Fruit fly (Drosophila melanogaster): ENCODE data around the gene CG13083.

CG13083 gene

DNA sequence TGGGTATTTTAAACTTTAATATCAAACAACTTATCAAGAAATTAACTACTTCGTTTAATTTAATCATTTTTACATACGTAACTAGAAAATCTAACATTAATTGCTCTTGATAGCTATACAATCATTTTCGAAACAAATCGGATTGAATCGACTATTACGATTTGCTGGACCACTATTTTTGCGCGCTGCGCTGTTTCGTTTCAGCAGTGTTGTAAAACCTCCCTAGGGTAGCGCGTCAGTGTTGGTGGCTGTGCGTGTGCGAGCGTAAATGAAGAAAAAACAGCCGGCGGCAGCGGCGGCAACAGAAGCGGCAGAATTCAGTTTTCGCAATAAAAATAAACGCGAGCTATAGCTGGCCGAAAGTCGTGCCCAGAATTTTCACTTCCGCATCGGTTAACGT is 46.0 kb downstream of the CG13083 start, which contains the start of gene CG33116 (continued):
- no peak for TF ChIP-seq CG10321 (GFP tag; IDR thresholded peaks at IDR 0.05)
- peak; percentile 74 for TF ChIP-seq CG17328 (GFP tag; IDR thresholded peaks at IDR 0.05)
- TF ChIP-seq Asciz (GFP tag; optimal IDR thresholded peaks at IDR 0.05), result peak; percentile 68
- TF ChIP-seq CG3995 (GFP tag; optimal IDR thresholded peaks at IDR 0.05), result peak; percentile 51
- TF ChIP-seq Xbp1 (GFP tag; optimal IDR thresholded peaks at IDR 0.05), result peak; percentile 89
- TF ChIP-seq CG3407 (GFP tag; optimal IDR thresholded peaks at IDR 0.05), result peak; percentile 66
- TF ChIP-seq Mad (GFP tag; optimal IDR thresholded peaks at IDR 0.05), result peak; percentile 84
- peak; percentile 36 for TF ChIP-seq kay (GFP tag; optimal IDR thresholded peaks at IDR 0.05)
- peak; percentile 74 for TF ChIP-seq tap (tag; optimal IDR thresholded peaks at IDR 0.05)
- no peak for TF ChIP-seq Lim3 (GFP tag; IDR thresholded peaks at IDR 0.05)
- peak; percentile 10; the same call in 1 of the 2 replicates for TF ChIP-seq Ravus (GFP tag; IDR thresholded peaks at IDR 0.05)
- TF ChIP-seq vfl (GFP tag; optimal IDR thresholded peaks at IDR 0.05), result peak; percentile 87
- TF ChIP-seq Dll (GFP tag; IDR thresholded peaks at IDR 0.05; ENCODE audit: partially characterized antibody), result 0 out of 4 replicates have a peak, but pooled peaks have one; percentile 35
- TF ChIP-seq bigmax (GFP tag; optimal IDR thresholded peaks at IDR 0.05), result peak; percentile 5
- TF ChIP-seq Vsx1 (GFP tag; optimal IDR thresholded peaks at IDR 0.05), result peak; percentile 38
- peak; percentile 89 for TF ChIP-seq HmgZ (tag; optimal IDR thresholded peaks at IDR 0.05)
- peak; percentile 40 for TF ChIP-seq Jarid2 (GFP tag; optimal IDR thresholded peaks at IDR 0.05)
- peak; percentile 75 for TF ChIP-seq org-1 (GFP tag; optimal IDR thresholded peaks at IDR 0.05)
- TF ChIP-seq Rx (GFP tag; IDR thresholded peaks at IDR 0.05), result peak; percentile 65
- peak; percentile 84 for TF ChIP-seq ken (GFP tag; IDR thresholded peaks at IDR 0.05)
- TF ChIP-seq ftz-f1 (GFP tag; optimal IDR thresholded peaks at IDR 0.05), result peak; percentile 39
- TF ChIP-seq gro (GFP tag; optimal IDR thresholded peaks at IDR 0.05), result peak; percentile 86
- peak; percentile 27; the same call in 1 of the 2 replicates for TF ChIP-seq Bgb (GFP tag; IDR thresholded peaks at IDR 0.05; ENCODE audit: partially characterized antibody)
- TF ChIP-seq Antp (GFP tag; optimal IDR thresholded peaks at IDR 0.05), result peak; percentile 88
- peak; percentile 80 for TF ChIP-seq Max (GFP tag; optimal IDR thresholded peaks at IDR 0.05)
- peak; percentile 20 for TF ChIP-seq corto (GFP tag; optimal IDR thresholded peaks at IDR 0.05)
- TF ChIP-seq pum (GFP tag; optimal IDR thresholded peaks at IDR 0.05), result peak; percentile 85
- no peak for TF ChIP-seq unc-4 (GFP tag; IDR thresholded peaks at IDR 0.05; ENCODE audit: partially characterized antibody)
- peak; percentile 86 for TF ChIP-seq lbe (GFP tag; optimal IDR thresholded peaks at IDR 0.05)
- peak; percentile 66 for TF ChIP-seq odd (GFP tag; optimal IDR thresholded peaks at IDR 0.05)
- peak; percentile 39 for TF ChIP-seq CG12104 (GFP tag; optimal IDR thresholded peaks at IDR 0.05)
- TF ChIP-seq dmrt11E (tag; optimal IDR thresholded peaks at IDR 0.05), result peak; percentile 81
- TF ChIP-seq CG13424 (tag; optimal IDR thresholded peaks at IDR 0.05), result peak; percentile 76
- peak; percentile 29 for TF ChIP-seq CG3838 (GFP tag; optimal IDR thresholded peaks at IDR 0.05)
- 0 out of 2 replicates have a peak, but pooled peaks have one; percentile 38 for TF ChIP-seq CG4360 (GFP tag; IDR thresholded peaks at IDR 0.05)
- TF ChIP-seq Ssrp (tag; optimal IDR thresholded peaks at IDR 0.05), result peak; percentile 66
- peak; percentile 75 for TF ChIP-seq tgo (GFP tag; IDR thresholded peaks at IDR 0.05)
- peak; percentile 85 for TF ChIP-seq bcd (GFP tag; optimal IDR thresholded peaks at IDR 0.05)
- TF ChIP-seq CG13123 (GFP tag; optimal IDR thresholded peaks at IDR 0.05), result peak; percentile 76
- peak; percentile 70 for TF ChIP-seq CG4854 (GFP tag; optimal IDR thresholded peaks at IDR 0.05)
- TF ChIP-seq CG8089 (GFP tag; optimal IDR thresholded peaks at IDR 0.05), result peak; percentile 68
- TF ChIP-seq stwl (tag; optimal IDR thresholded peaks at IDR 0.05), result peak; percentile 85
- TF ChIP-seq HLHmδ (GFP tag; optimal IDR thresholded peaks at IDR 0.05), result peak; percentile 23
- no peak for TF ChIP-seq prd (optimal IDR thresholded peaks at IDR 0.05)
- peak; percentile 76 for TF ChIP-seq prd (GFP tag; IDR thresholded peaks at IDR 0.05)
- TF ChIP-seq B-H2 (GFP tag; optimal IDR thresholded peaks at IDR 0.05), result peak; percentile 78
- peak; percentile 63 for TF ChIP-seq pzg (GFP tag; optimal IDR thresholded peaks at IDR 0.05)
- peak; percentile 12 for TF ChIP-seq Elba2 (GFP tag; optimal IDR thresholded peaks at IDR 0.05)
- TF ChIP-seq CG13624 (GFP tag; optimal IDR thresholded peaks at IDR 0.05), result peak; percentile 85
- no peak for TF ChIP-seq fd102C (GFP tag; optimal IDR thresholded peaks at IDR 0.05)
- TF ChIP-seq CG13894 (tag; optimal IDR thresholded peaks at IDR 0.05), result peak; percentile 38

Measured in whole organism, embryonic.